Fruit fly (Drosophila melanogaster) whole organism, embryonic: Measurements from ENCODE around the gene gro.
A peak's percentile ranks its signal among the peaks of the same experiment; 100 is the strongest.

ENCODE experiments used
- Ada2b ChIP-seq: fragments of 200-800 bp; sonication (Bioruptor generic); IDR thresholded peaks from 2 replicates; pipeline ENCODE4 v1.3.6; 2022; ENCODE audit warnings: missing biosample characterization, missing genetic modification characterization
- Atf-2 ChIP-seq: fragments of 200-800 bp; sonication (Bioruptor generic); optimal IDR thresholded peaks from 2 replicates; lab custom pipeline; 2016; ENCODE audit warnings: missing biosample characterization, missing genetic modification characterization
- CG10654 ChIP-seq: fragments of 200-800 bp; sonication (Bioruptor generic); optimal IDR thresholded peaks from 2 replicates; lab custom pipeline; 2016; ENCODE audit warnings: missing biosample characterization, missing genetic modification characterization
- CG10959 ChIP-seq: fragments of 200-800 bp; sonication (Bioruptor generic); IDR thresholded peaks from 2 replicates; pipeline ENCODE4 v1.3.6; 2022; ENCODE audit warnings: missing biosample characterization, missing genetic modification characterization
- CG11696 ChIP-seq: fragments of 200-800 bp; sonication (Bioruptor generic); IDR thresholded peaks from 2 replicates; pipeline ENCODE4 v1.3.6; 2022; ENCODE audit warnings: missing biosample characterization, missing genetic modification characterization
- CG12769 ChIP-seq: fragments of 200-800 bp; sonication (Bioruptor generic); optimal IDR thresholded peaks from 2 replicates; lab custom pipeline; 2019; ENCODE audit warnings: missing biosample characterization, mild to moderate bottlenecking, missing genetic modification characterization, moderate library complexity
- CG13123 ChIP-seq: fragments of 200-800 bp; sonication (Bioruptor generic); optimal IDR thresholded peaks from 2 replicates; lab custom pipeline; 2016; ENCODE audit warnings: missing biosample characterization, missing genetic modification characterization
- CG13424 ChIP-seq: fragments of 200-800 bp; sonication (Bioruptor generic); optimal IDR thresholded peaks from 2 replicates; lab custom pipeline; 2019; ENCODE audit warnings: missing biosample characterization, mild to moderate bottlenecking, missing genetic modification characterization, moderate library complexity
- CG13624 ChIP-seq: fragments of 200-800 bp; sonication (Bioruptor generic); optimal IDR thresholded peaks from 2 replicates; lab custom pipeline; 2016; ENCODE audit warnings: missing biosample characterization, missing genetic modification characterization
- CG13894 ChIP-seq: fragments of 200-800 bp; sonication (Bioruptor generic); optimal IDR thresholded peaks from 3 replicates; lab custom pipeline; 2018; ENCODE audit warnings: missing biosample characterization, mild to moderate bottlenecking, missing genetic modification characterization, moderate library complexity
- CG14710 ChIP-seq: fragments of 200-800 bp; sonication (Bioruptor generic); optimal IDR thresholded peaks from 3 replicates; lab custom pipeline; 2019; ENCODE audit warnings: missing biosample characterization, mild to moderate bottlenecking, missing genetic modification characterization, moderate library complexity
- CG15011 ChIP-seq: fragments of 200-800 bp; sonication (Bioruptor generic); optimal IDR thresholded peaks from 3 replicates; lab custom pipeline; 2018; ENCODE audit warnings: missing biosample characterization, mild to moderate bottlenecking, missing genetic modification characterization
- CG15514 ChIP-seq: fragments of 200-800 bp; sonication (Bioruptor generic); optimal IDR thresholded peaks from 3 replicates; lab custom pipeline; 2017; ENCODE audit warnings: missing biosample characterization, missing genetic modification characterization, mild to moderate bottlenecking, moderate library complexity, missing genetic modification reagents
- CG16813 ChIP-seq: fragments of 200-800 bp; sonication (Bioruptor generic); IDR thresholded peaks from 3 replicates; pipeline ENCODE4 v1.3.6; 2022; ENCODE audit warnings: missing biosample characterization, missing genetic modification characterization; ENCODE audit not compliant: partially characterized antibody
- CG18599 ChIP-seq: fragments of 200-800 bp; sonication (Bioruptor generic); optimal IDR thresholded peaks from 3 replicates; lab custom pipeline; 2017; ENCODE audit warnings: missing biosample characterization, missing genetic modification characterization, mild to moderate bottlenecking, moderate library complexity, missing genetic modification reagents
- CG2129 ChIP-seq: fragments of 200-800 bp; sonication (Bioruptor generic); IDR thresholded peaks from 2 replicates; pipeline ENCODE4 v1.3.6; 2022; ENCODE audit warnings: missing biosample characterization, missing genetic modification characterization; ENCODE audit not compliant: partially characterized antibody
- CG31365 ChIP-seq: fragments of 200-800 bp; sonication (Bioruptor generic); optimal IDR thresholded peaks from 2 replicates; lab custom pipeline; 2018; ENCODE audit warnings: missing biosample characterization, mild to moderate bottlenecking, missing genetic modification characterization
- CG4328 ChIP-seq: fragments of 200-800 bp; sonication (Bioruptor generic); optimal IDR thresholded peaks from 3 replicates; lab custom pipeline; 2017; ENCODE audit warnings: missing biosample characterization, missing genetic modification reagents, missing genetic modification characterization
- CG9876 ChIP-seq: fragments of 200-800 bp; sonication (Bioruptor generic); optimal IDR thresholded peaks from 2 replicates; lab custom pipeline; 2016; ENCODE audit warnings: missing biosample characterization, missing genetic modification characterization
- CrebB ChIP-seq: fragments of 200-800 bp; sonication (Bioruptor generic); optimal IDR thresholded peaks from 3 replicates; lab custom pipeline; 2018; ENCODE audit warnings: missing biosample characterization, mild to moderate bottlenecking, missing genetic modification characterization
- Dad ChIP-seq: fragments of 200-800 bp; sonication (Bioruptor generic); optimal IDR thresholded peaks from 3 replicates; lab custom pipeline; 2016; ENCODE audit warnings: missing biosample characterization, missing genetic modification characterization
- Drgx ChIP-seq: fragments of 200-800 bp; sonication (Bioruptor generic); IDR thresholded peaks from 2 replicates; pipeline ENCODE4 v1.3.6; 2022; ENCODE audit warnings: missing biosample characterization, missing genetic modification characterization
- H15 ChIP-seq: fragments of 200-800 bp; sonication (Bioruptor generic); IDR thresholded peaks from 3 replicates; pipeline ENCODE4 v1.3.6; 2022; ENCODE audit warnings: missing biosample characterization, missing genetic modification characterization
- Hey ChIP-seq: fragments of 200-800 bp; sonication (Bioruptor generic); optimal IDR thresholded peaks from 3 replicates; lab custom pipeline; 2018; ENCODE audit warnings: missing biosample characterization, mild to moderate bottlenecking, missing genetic modification characterization
- Hr51 ChIP-seq, 2 experiments: fragments of 200-800 bp; sonication (Bioruptor generic); optimal IDR thresholded peaks; 2 replicates in 1 of 2; 3 replicates in 1 of 2; lab custom pipeline; 2016 to 2018; ENCODE audit warnings: missing biosample characterization in 2 of 2, missing genetic modification characterization in 2 of 2, mild to moderate bottlenecking in 1 of 2, moderate library complexity in 1 of 2
- Mrtf ChIP-seq: fragments of 200-800 bp; sonication (Bioruptor generic); IDR thresholded peaks from 3 replicates; pipeline ENCODE4 v1.3.6; 2022; ENCODE audit warnings: missing biosample characterization, missing genetic modification characterization
- Nf-YB ChIP-seq: fragments of 200-800 bp; sonication (Bioruptor generic); optimal IDR thresholded peaks from 3 replicates; lab custom pipeline; 2019; ENCODE audit warnings: missing biosample characterization, mild to moderate bottlenecking, missing genetic modification characterization, moderate library complexity
- Optix ChIP-seq: fragments of 200-800 bp; sonication (Bioruptor generic); IDR thresholded peaks from 3 replicates; pipeline ENCODE4 v1.3.6; 2022; ENCODE audit warnings: missing biosample characterization, missing genetic modification characterization
- Sin3A ChIP-seq: fragments of >200 bp; optimal IDR thresholded peaks from 2 replicates; lab custom pipeline; 2018
- Six4 ChIP-seq: fragments of 200-800 bp; sonication (Bioruptor generic); optimal IDR thresholded peaks from 2 replicates; lab custom pipeline; 2016; ENCODE audit warnings: missing biosample characterization, missing genetic modification characterization
- Sry-β ChIP-seq: fragments of 200-800 bp; sonication (Bioruptor generic); optimal IDR thresholded peaks from 2 replicates; lab custom pipeline; 2018; ENCODE audit warnings: missing biosample characterization, mild to moderate bottlenecking, missing genetic modification characterization, moderate library complexity
- Sry-δ ChIP-seq: fragments of 200-800 bp; sonication (Bioruptor generic); optimal IDR thresholded peaks from 2 replicates; lab custom pipeline; 2016; ENCODE audit warnings: missing biosample characterization, missing genetic modification characterization
- Stat92E ChIP-seq, 3 experiments: fragments of >200 bp in 2 of 3; fragments of 200-800 bp in 1 of 3; sonication (Bioruptor generic) in 1 of 3; optimal IDR thresholded peaks; 2 replicates each; lab custom pipeline; 2017 to 2019; ENCODE audit warnings: missing biosample characterization in 3 of 3, missing genetic modification characterization in 3 of 3, mild to moderate bottlenecking in 1 of 3, moderate library complexity in 1 of 3
- crp ChIP-seq, 2 experiments: fragments of 200-800 bp; sonication (Bioruptor generic); optimal IDR thresholded peaks; 2 replicates in 1 of 2; 3 replicates in 1 of 2; lab custom pipeline; 2017; ENCODE audit warnings: missing biosample characterization in 2 of 2, missing genetic modification characterization in 2 of 2, mild to moderate bottlenecking in 1 of 2, moderate library complexity in 1 of 2
- dati ChIP-seq: fragments of 200-800 bp; sonication (Bioruptor generic); IDR thresholded peaks from 2 replicates; pipeline ENCODE4 v1.3.6; 2022; ENCODE audit warnings: missing biosample characterization, missing genetic modification characterization
- en ChIP-seq: fragments of 200-800 bp; sonication (Bioruptor generic); optimal IDR thresholded peaks from 2 replicates; lab custom pipeline; 2016; ENCODE audit warnings: missing biosample characterization, missing genetic modification characterization
- ewg ChIP-seq: fragments of 200-800 bp; sonication (Bioruptor generic); optimal IDR thresholded peaks from 3 replicates; lab custom pipeline; 2017; ENCODE audit warnings: mild to moderate bottlenecking, missing biosample characterization, missing genetic modification reagents, missing genetic modification characterization
- exex ChIP-seq: fragments of 200-800 bp; sonication (Bioruptor generic); optimal IDR thresholded peaks from 4 replicates; lab custom pipeline; 2018; ENCODE audit warnings: missing biosample characterization, mild to moderate bottlenecking, missing genetic modification characterization, moderate library complexity
- lilli ChIP-seq: fragments of 200-800 bp; sonication (Bioruptor generic); optimal IDR thresholded peaks from 3 replicates; lab custom pipeline; 2016; ENCODE audit warnings: missing biosample characterization, missing genetic modification characterization
- nau ChIP-seq: fragments of 200-800 bp; sonication (Bioruptor generic); optimal IDR thresholded peaks from 3 replicates; lab custom pipeline; 2017; ENCODE audit warnings: missing biosample characterization, mild to moderate bottlenecking, missing genetic modification characterization, missing genetic modification reagents
- nerfin-2 ChIP-seq: fragments of 200-800 bp; sonication (Bioruptor generic); IDR thresholded peaks from 2 replicates; pipeline ENCODE4 v1.3.6; 2022; ENCODE audit warnings: missing biosample characterization, missing genetic modification characterization; ENCODE audit not compliant: partially characterized antibody
- p53 ChIP-seq: fragments of 200-800 bp; sonication (Bioruptor generic); optimal IDR thresholded peaks from 2 replicates; lab custom pipeline; 2016; ENCODE audit warnings: missing biosample characterization, missing genetic modification characterization
- pan ChIP-seq, 4 experiments: fragments of >200 bp in 3 of 4; fragments of 200-800 bp in 1 of 4; sonication (Bioruptor generic) in 1 of 4; optimal IDR thresholded peaks in 3 of 4; IDR thresholded peaks in 1 of 4; 2 replicates each; pipeline versions ENCODE4 v1.3.6 to Lab custom; 2017 to 2022; ENCODE audit warnings: missing biosample characterization in 2 of 4, missing genetic modification characterization in 2 of 4, mixed read lengths in 1 of 4
- scrt ChIP-seq: fragments of 200-800 bp; sonication (Bioruptor generic); optimal IDR thresholded peaks from 2 replicates; lab custom pipeline; 2018; ENCODE audit warnings: missing biosample characterization, mild to moderate bottlenecking, missing genetic modification characterization, moderate library complexity
- sna ChIP-seq: fragments of 200-800 bp; sonication (Bioruptor generic); IDR thresholded peaks from 2 replicates; pipeline ENCODE4 v1.3.6; 2022; ENCODE audit warnings: missing biosample characterization, missing genetic modification characterization; ENCODE audit not compliant: partially characterized antibody
- sqz ChIP-seq: fragments of 200-800 bp; sonication (Bioruptor generic); optimal IDR thresholded peaks from 3 replicates; lab custom pipeline; 2018; ENCODE audit warnings: missing biosample characterization, mild to moderate bottlenecking, missing genetic modification characterization
- tgo ChIP-seq: fragments of 200-800 bp; sonication (Bioruptor generic); IDR thresholded peaks from 3 replicates; pipeline ENCODE4 v1.3.6; 2022; ENCODE audit warnings: missing biosample characterization, missing genetic modification characterization
- yki ChIP-seq: fragments of >200 bp; optimal IDR thresholded peaks from 3 replicates; lab custom pipeline; 2018
- zen2 ChIP-seq: fragments of 200-800 bp; sonication (Bioruptor generic); IDR thresholded peaks from 3 replicates; pipeline ENCODE4 v1.3.6; 2022; ENCODE audit warnings: missing biosample characterization, missing genetic modification characterization; ENCODE audit not compliant: partially characterized antibody

Gene gro

dm6 chr3R:26014262-26014833, 27.2 kb upstream of the gro start, which contains the start of gene Kaz-m1:
Gene Kaz-m1, plus strand, starts transcription at chr3R:26014721.
- TF ChIP-seq CG10654, result no peak
- TF ChIP-seq CrebB (tag; lab: Kevin White, UChicago), result no peak
- no peak for TF ChIP-seq crp (GFP tag; optimal IDR thresholded peaks at IDR 0.05; lab: Kevin White, UChicago)
- TF ChIP-seq CG16813 (GFP tag; lab: Robert Waterston, UW), result no peak
- TF ChIP-seq en (GFP tag; lab: Kevin White, UChicago), result no peak
- peak; percentile 61 for TF ChIP-seq CG13424
- TF ChIP-seq Optix (GFP tag; lab: Robert Waterston, UW), result no peak
- TF ChIP-seq CG12769 (tag; lab: Kevin White, UChicago), result no peak
- no peak for TF ChIP-seq H15
- no peak for TF ChIP-seq Mrtf
- no peak for TF ChIP-seq Dad
- TF ChIP-seq dati, result no peak
- no peak for TF ChIP-seq CG13624
- TF ChIP-seq scrt, result no peak
- no peak for TF ChIP-seq CG31365 (tag; lab: Kevin White, UChicago)
- TF ChIP-seq Atf-2, result no peak
- peak in 1 of 3 experiments; percentile 51 for TF ChIP-seq Stat92E (GFP tag; optimal IDR thresholded peaks at IDR 0.05; lab: Kevin White, UChicago)
- TF ChIP-seq Sry-δ (GFP tag; lab: Kevin White, UChicago), result no peak
- TF ChIP-seq exex (tag; lab: Kevin White, UChicago), result peak; percentile 41
- TF ChIP-seq Ada2b (GFP tag; lab: Robert Waterston, UW), result no peak
- no peak for TF ChIP-seq sqz (GFP tag; lab: Kevin White, UChicago)
- peak; percentile 56 for TF ChIP-seq Nf-YB (GFP tag; lab: Kevin White, UChicago)
- TF ChIP-seq CG4328 (GFP tag; lab: Kevin White, UChicago), result no peak
- TF ChIP-seq CG11696 (GFP tag; lab: Robert Waterston, UW), result no peak
- peak; percentile 21 for TF ChIP-seq CG13894 (tag; lab: Kevin White, UChicago)
- TF ChIP-seq CG14710, result peak; percentile 70
- TF ChIP-seq nerfin-2 (GFP tag; lab: Robert Waterston, UW), result no peak
- TF ChIP-seq tgo, result no peak; the same call in 2 of the 3 replicates
- no peak for TF ChIP-seq zen2 (GFP tag; lab: Robert Waterston, UW)
- TF ChIP-seq CG2129 (GFP tag; lab: Robert Waterston, UW), result no peak
- no peak for TF ChIP-seq CG13123 (GFP tag; lab: Kevin White, UChicago)
- TF ChIP-seq Sin3A (lab: Kevin White, UChicago), result no peak
- no peak for TF ChIP-seq CG15514
- no peak for TF ChIP-seq Hey (tag; lab: Kevin White, UChicago)
- peak; percentile 54 for TF ChIP-seq CG18599 (GFP tag; lab: Kevin White, UChicago)
- TF ChIP-seq CG10959 (GFP tag; lab: Robert Waterston, UW), result no peak
- no peak for TF ChIP-seq Drgx (GFP tag; lab: Robert Waterston, UW)
- no peak for TF ChIP-seq CG15011
- TF ChIP-seq sna, result no peak
- peak in 1 of 2 experiments; percentile 66 for TF ChIP-seq Hr51 (GFP tag; optimal IDR thresholded peaks at IDR 0.05; lab: Kevin White, UChicago)
- no peak for TF ChIP-seq ewg (GFP tag; lab: Kevin White, UChicago)
- TF ChIP-seq Six4, result no peak
- no peak for TF ChIP-seq nau (GFP tag; lab: Kevin White, UChicago)
- no peak for TF ChIP-seq lilli (GFP tag; lab: Kevin White, UChicago)
- no peak for TF ChIP-seq yki (lab: Kevin White, UChicago)
- no peak for TF ChIP-seq p53 (GFP tag; lab: Kevin White, UChicago)
- no peak for TF ChIP-seq pan (optimal IDR thresholded peaks at IDR 0.05; lab: Kevin White, UChicago)
- TF ChIP-seq pan (GFP tag; optimal IDR thresholded peaks at IDR 0.05 in 1 of 2, IDR thresholded peaks at IDR 0.05 in 1 of 2), result no peak
- TF ChIP-seq Sry-β, result no peak
- TF ChIP-seq CG9876, result no peak
